Worm (Caenorhabditis elegans) whole organism, young adult: ENCODE measurements around the gene him-18.
"Not testable (repeated sequence)": the region's sequence is repeated elsewhere in the genome, so short reads cannot be mapped to it uniquely, and the experiment has no call there.

Experiments used
- F33H1.4 ChIP-seq: fragments of 200-800 bp; sonication (Bioruptor generic); IDR thresholded peaks from 2 replicates; pipeline ENCODE4 v1.3.6; 2022; ENCODE audit warnings: missing genetic modification reagents, missing genetic modification characterization, missing compliant biosample characterization
- F37B4.10 ChIP-seq: fragments of 200-800 bp; sonication (Bioruptor generic); IDR thresholded peaks from 2 replicates; pipeline ENCODE4 v1.3.6; 2022; ENCODE audit warnings: missing genetic modification characterization, missing compliant biosample characterization
- F39B2.1 ChIP-seq: fragments of 200-800 bp; sonication (Bioruptor generic); IDR thresholded peaks from 2 replicates; pipeline ENCODE4 v1.3.6; 2022; ENCODE audit warnings: missing genetic modification reagents, missing genetic modification characterization, missing compliant biosample characterization
- F55B11.4 ChIP-seq: sonication (generic microtip); optimal IDR thresholded peaks from 2 replicates; lab custom pipeline; 2016; ENCODE audit warnings: missing compliant biosample characterization, missing genetic modification characterization, borderline replicate concordance; ENCODE audit not compliant: insufficient read depth
- F57A8.1 ChIP-seq: fragments of 200-800 bp; sonication (Bioruptor generic); optimal IDR thresholded peaks from 2 replicates; lab custom pipeline; 2018; ENCODE audit warnings: mild to moderate bottlenecking, missing genetic modification characterization, moderate library complexity, missing compliant biosample characterization
- K12H6.12 ChIP-seq: fragments of 200-800 bp; sonication (Bioruptor generic); optimal IDR thresholded peaks from 2 replicates; lab custom pipeline; 2018; ENCODE audit warnings: mild to moderate bottlenecking, missing genetic modification characterization, missing compliant biosample characterization
- Y53F4B.3 ChIP-seq: fragments of 200-800 bp; sonication (Bioruptor generic); IDR thresholded peaks from 2 replicates; pipeline ENCODE4 v1.3.6; 2022; ENCODE audit warnings: missing genetic modification reagents, missing genetic modification characterization, missing compliant biosample characterization
- Y53G8AR.9 ChIP-seq: fragments of 200-800 bp; sonication (Bioruptor generic); conservative IDR thresholded peaks from 2 replicates; pipeline ENCODE4 v1.3.6; 2022; ENCODE audit warnings: missing genetic modification reagents, missing genetic modification characterization, missing compliant biosample characterization
- ZK185.1 ChIP-seq: sonication (generic microtip); optimal IDR thresholded peaks from 2 replicates; lab custom pipeline; 2016; ENCODE audit warnings: mild to moderate bottlenecking, missing genetic modification characterization, missing compliant biosample characterization; ENCODE audit not compliant: poor library complexity, severe bottlenecking
- akir-1 ChIP-seq: fragments of 200-800 bp; sonication (Bioruptor generic); optimal IDR thresholded peaks from 2 replicates; lab custom pipeline; 2018; ENCODE audit warnings: mild to moderate bottlenecking, missing genetic modification characterization, moderate library complexity, missing compliant biosample characterization
- aptf-2 ChIP-seq: fragments of 200-800 bp; sonication (Bioruptor generic); conservative IDR thresholded peaks from 2 replicates; pipeline ENCODE4 v1.3.6; 2022; ENCODE audit warnings: missing genetic modification reagents, missing genetic modification characterization, missing compliant biosample characterization
- aptf-3 ChIP-seq: fragments of 200-800 bp; sonication (Bioruptor generic); IDR thresholded peaks from 2 replicates; pipeline ENCODE4 v1.3.6; 2022; ENCODE audit warnings: missing genetic modification characterization, missing compliant biosample characterization
- atf-7 ChIP-seq: sonication (generic microtip); optimal IDR thresholded peaks from 2 replicates; lab custom pipeline; 2017; ENCODE audit warnings: mild to moderate bottlenecking, missing genetic modification characterization, missing compliant biosample characterization
- athp-1 ChIP-seq: sonication (generic microtip); optimal IDR thresholded peaks from 2 replicates; lab custom pipeline; 2017; ENCODE audit warnings: mild to moderate bottlenecking, missing genetic modification characterization, missing compliant biosample characterization
- attf-6 ChIP-seq: fragments of 200-800 bp; sonication (Bioruptor generic); IDR thresholded peaks from 2 replicates; pipeline ENCODE4 v1.3.6; 2022; ENCODE audit warnings: missing genetic modification reagents, missing genetic modification characterization, missing compliant biosample characterization
- cebp-1 ChIP-seq, 2 experiments: fragments of 200-800 bp in 1 of 2; sonication (Bioruptor generic) in 1 of 2; sonication (generic microtip) in 1 of 2; IDR thresholded peaks in 1 of 2; optimal IDR thresholded peaks in 1 of 2; 2 replicates each; pipeline versions ENCODE4 v1.3.6 to Lab custom; 2017 to 2022; ENCODE audit warnings: missing compliant biosample characterization in 2 of 2, missing genetic modification characterization in 2 of 2, mild to moderate bottlenecking in 1 of 2, missing genetic modification reagents in 1 of 2, moderate library complexity in 1 of 2
- ceh-27 ChIP-seq: fragments of 200-800 bp; sonication (Bioruptor generic); optimal IDR thresholded peaks from 2 replicates; lab custom pipeline; 2018; ENCODE audit warnings: mild to moderate bottlenecking, missing genetic modification characterization, moderate library complexity, missing compliant biosample characterization
- ceh-79 ChIP-seq: sonication (generic microtip); optimal IDR thresholded peaks from 2 replicates; lab custom pipeline; 2017; ENCODE audit warnings: mild to moderate bottlenecking, missing genetic modification characterization, missing compliant biosample characterization
- ceh-91 ChIP-seq: fragments of 200-800 bp; sonication (Bioruptor generic); IDR thresholded peaks from 2 replicates; pipeline ENCODE4 v1.3.6; 2022; ENCODE audit warnings: missing genetic modification reagents, missing genetic modification characterization, missing compliant biosample characterization
- dox-1 ChIP-seq: fragments of 200-800 bp; sonication (Bioruptor generic); IDR thresholded peaks from 2 replicates; pipeline ENCODE4 v1.3.6; 2022; ENCODE audit warnings: missing genetic modification reagents, missing genetic modification characterization, missing compliant biosample characterization
- dpff-1 ChIP-seq: sonication (generic microtip); optimal IDR thresholded peaks from 2 replicates; lab custom pipeline; 2017; ENCODE audit warnings: mild to moderate bottlenecking, missing genetic modification characterization, missing compliant biosample characterization
- egl-18 ChIP-seq: fragments of 200-800 bp; sonication (Bioruptor generic); IDR thresholded peaks from 2 replicates; pipeline ENCODE4 v1.3.6; 2022; ENCODE audit warnings: missing genetic modification reagents, missing genetic modification characterization, missing compliant biosample characterization
- ets-4 ChIP-seq: fragments of 200-800 bp; sonication (Bioruptor generic); optimal IDR thresholded peaks from 2 replicates; lab custom pipeline; 2018; ENCODE audit warnings: mild to moderate bottlenecking, missing genetic modification characterization, missing compliant biosample characterization
- hmg-1.2 ChIP-seq: fragments of 200-800 bp; sonication (Bioruptor generic); IDR thresholded peaks from 2 replicates; pipeline ENCODE4 v1.3.6; 2022; ENCODE audit warnings: missing genetic modification reagents, missing genetic modification characterization, missing compliant biosample characterization
- lir-1 ChIP-seq: fragments of 200-800 bp; sonication (Bioruptor generic); conservative IDR thresholded peaks from 2 replicates; pipeline ENCODE4 v1.3.6; 2022; ENCODE audit warnings: missing genetic modification reagents, missing genetic modification characterization, missing compliant biosample characterization
- madf-10 ChIP-seq: sonication (generic microtip); optimal IDR thresholded peaks from 2 replicates; lab custom pipeline; 2016; ENCODE audit warnings: mild to moderate bottlenecking, missing genetic modification characterization, missing compliant biosample characterization
- madf-3 ChIP-seq: fragments of 200-800 bp; sonication (Bioruptor generic); IDR thresholded peaks from 2 replicates; pipeline ENCODE4 v1.3.6; 2022; ENCODE audit warnings: missing genetic modification reagents, missing genetic modification characterization, missing compliant biosample characterization
- mel-28 ChIP-seq: sonication (generic microtip); optimal IDR thresholded peaks from 2 replicates; lab custom pipeline; 2016; ENCODE audit warnings: borderline replicate concordance, mild to moderate bottlenecking, missing genetic modification characterization, missing compliant biosample characterization
- nfyb-1 ChIP-seq: fragments of 200-800 bp; sonication (Bioruptor generic); IDR thresholded peaks from 2 replicates; pipeline ENCODE4 v1.3.6; 2022; ENCODE audit warnings: missing genetic modification reagents, missing genetic modification characterization, missing compliant biosample characterization
- nhr-179 ChIP-seq: sonication (generic microtip); optimal IDR thresholded peaks from 2 replicates; lab custom pipeline; 2016; ENCODE audit warnings: mild to moderate bottlenecking, missing genetic modification characterization, missing compliant biosample characterization
- nhr-80 ChIP-seq: sonication (generic microtip); optimal IDR thresholded peaks from 2 replicates; lab custom pipeline; 2016; ENCODE audit warnings: missing genetic modification characterization, missing compliant biosample characterization
- pha-4 ChIP-seq: fragments of 150-350 bp; sonication (generic microtip); optimal IDR thresholded peaks from 2 replicates; lab custom pipeline; 2014; ENCODE audit warnings: missing biosample characterization, missing genetic modification reagents, missing genetic modification characterization
- snpc-3.4 ChIP-seq: sonication (generic microtip); optimal IDR thresholded peaks from 2 replicates; lab custom pipeline; 2017; ENCODE audit warnings: missing genetic modification characterization, mild to moderate bottlenecking, missing compliant biosample characterization, antibody characterized with exemption, moderate library complexity, missing genotype, missing genetic modification reagents
- somi-1 ChIP-seq: fragments of 200-800 bp; sonication (Bioruptor generic); optimal IDR thresholded peaks from 2 replicates; lab custom pipeline; 2018; ENCODE audit warnings: mild to moderate bottlenecking, missing genetic modification characterization, missing compliant biosample characterization
- tbx-9 ChIP-seq: sonication (generic microtip); optimal IDR thresholded peaks from 2 replicates; lab custom pipeline; 2016; ENCODE audit warnings: borderline replicate concordance, missing genetic modification characterization, inconsistent platforms, missing compliant biosample characterization
- zfh-2 ChIP-seq: fragments of 200-800 bp; sonication (Bioruptor generic); conservative IDR thresholded peaks from 2 replicates; pipeline ENCODE4 v1.3.6; 2022; ENCODE audit warnings: missing genetic modification reagents, missing genetic modification characterization, missing compliant biosample characterization
- ztf-25 ChIP-seq: fragments of 200-800 bp; sonication (Bioruptor generic); IDR thresholded peaks from 2 replicates; pipeline ENCODE4 v1.3.6; 2022; ENCODE audit warnings: missing genetic modification reagents, missing genetic modification characterization, missing compliant biosample characterization
- ztf-28 ChIP-seq: fragments of 200-800 bp; sonication (Bioruptor generic); IDR thresholded peaks from 2 replicates; pipeline ENCODE4 v1.3.6; 2022; ENCODE audit warnings: missing genetic modification reagents, missing genetic modification characterization, missing compliant biosample characterization

Gene him-18

DNA sequence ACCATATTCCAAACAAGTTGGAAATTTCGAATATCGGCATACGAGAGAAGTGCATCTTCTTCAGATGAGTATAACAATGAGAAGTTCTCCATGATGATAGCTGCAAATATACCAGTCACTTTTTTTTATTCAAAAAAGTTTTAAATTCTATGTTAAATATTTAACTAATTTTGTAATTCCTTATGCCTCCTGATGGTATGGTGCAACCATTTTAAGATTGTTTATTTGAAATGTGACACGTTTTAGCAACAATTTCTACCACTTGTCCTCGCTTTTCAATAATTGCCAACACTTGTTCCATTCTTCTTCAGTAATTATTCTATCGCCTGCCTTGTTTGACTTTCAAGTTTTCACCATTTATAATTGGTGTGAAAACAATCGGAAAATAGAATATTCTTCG lies 30.9 kb upstream of the him-18 start, which contains the start of gene F17C8.6:
Gene F17C8.6, minus strand, starts transcription at position 101 of the 400 bp plus-strand sequence.
- TF ChIP-seq atf-7 (tag; lab: Kevin White, UChicago) (no peak), tbx-9 (tag; lab: Kevin White, UChicago) (no peak), madf-10 (tag; lab: Kevin White, UChicago) (no peak), hmg-1.2 (GFP tag; lab: Robert Waterston, UW) (no peak), dpff-1 (tag; lab: Kevin White, UChicago) (no peak), snpc-3.4 (no peak), ceh-91 (no peak), F55B11.4 (no peak)

DNA sequence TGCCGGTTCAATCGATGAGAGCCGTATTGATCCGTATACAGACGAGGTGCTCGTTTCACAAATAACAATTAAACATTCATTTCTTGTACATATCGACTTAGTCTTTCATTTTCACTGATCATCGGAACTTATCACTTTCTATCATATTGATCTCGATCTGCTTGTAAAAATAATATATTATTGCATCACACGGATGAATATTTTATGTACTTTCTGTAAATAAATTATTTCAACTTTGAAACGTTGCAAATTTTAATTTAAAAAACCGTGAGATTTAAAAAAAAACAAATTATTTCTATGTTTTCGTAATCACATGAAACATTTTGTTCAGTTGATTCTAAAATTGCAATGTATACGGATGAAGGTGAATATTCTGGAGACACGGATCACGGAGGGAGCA lies 27.6 kb upstream of the him-18 start, which contains the start of gene twk-6:
Gene twk-6, plus strand, starts transcription at position 301 of the 400 bp plus-strand sequence.
- not testable (repeated sequence) for TF ChIP-seq ztf-25 (GFP tag; lab: Robert Waterston, UW); Y53G8AR.9 (GFP tag; lab: Robert Waterston, UW); ZK185.1 (tag; lab: Kevin White, UChicago)

DNA sequence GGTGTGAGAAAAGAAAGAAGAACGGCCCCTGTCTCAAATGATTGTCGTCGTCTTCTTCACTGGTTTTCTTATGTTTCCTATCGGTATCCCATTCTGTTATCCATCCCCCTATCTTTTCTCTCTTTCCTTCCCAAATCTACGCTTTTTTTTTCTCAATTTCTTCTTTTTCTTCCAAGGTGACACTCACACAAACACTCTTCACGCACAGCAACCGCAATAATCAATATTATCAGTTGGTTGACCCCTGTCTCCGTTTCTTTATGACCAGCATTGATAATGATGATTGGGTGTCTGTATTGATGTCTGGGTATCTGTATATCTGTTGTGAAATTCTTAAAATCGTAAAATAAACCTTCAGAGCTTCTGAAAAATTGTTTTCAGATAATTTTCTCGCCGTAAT lies 25.8 kb upstream of the him-18 start:
- peak; percentile 32 for TF ChIP-seq nhr-80
- TF ChIP-seq cebp-1 (GFP tag; IDR thresholded peaks at IDR 0.05; lab: Robert Waterston, UW), result no peak
- TF ChIP-seq cebp-1 (tag; optimal IDR thresholded peaks at IDR 0.05; lab: Kevin White, UChicago), result peak; percentile 48
- TF ChIP-seq akir-1 (GFP tag; lab: Kevin White, UChicago), result no peak
- TF ChIP-seq dpff-1 (tag; lab: Kevin White, UChicago), result no peak
- TF ChIP-seq, all 124 proteins: peak for 2

DNA sequence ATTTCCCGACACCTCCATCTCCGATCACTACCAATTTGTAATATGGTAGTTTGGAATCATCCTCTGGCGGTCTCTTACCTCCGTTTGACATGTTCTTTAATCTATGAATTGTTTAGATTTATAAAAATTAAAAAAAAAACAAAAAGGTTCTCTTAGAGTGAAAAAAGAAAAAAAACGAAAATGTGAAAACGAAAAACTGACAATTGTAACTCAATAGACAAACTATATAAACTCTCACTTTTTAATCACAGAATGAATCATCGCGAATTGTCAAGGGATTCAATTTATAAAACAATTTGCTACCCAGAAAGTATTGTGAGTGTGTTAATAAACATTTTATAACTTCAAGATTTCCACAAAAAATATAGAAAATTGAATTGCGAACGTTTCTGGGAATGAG lies 25.0 kb upstream of the him-18 start, which contains the start of gene ras-2:
Gene ras-2, minus strand, starts transcription at position 101 of the 400 bp plus-strand sequence.
- TF ChIP-seq F55B11.4 (no peak), K12H6.12 (tag; lab: Kevin White, UChicago) (no peak), lir-1 (GFP tag; lab: Robert Waterston, UW) (no peak)

DNA sequence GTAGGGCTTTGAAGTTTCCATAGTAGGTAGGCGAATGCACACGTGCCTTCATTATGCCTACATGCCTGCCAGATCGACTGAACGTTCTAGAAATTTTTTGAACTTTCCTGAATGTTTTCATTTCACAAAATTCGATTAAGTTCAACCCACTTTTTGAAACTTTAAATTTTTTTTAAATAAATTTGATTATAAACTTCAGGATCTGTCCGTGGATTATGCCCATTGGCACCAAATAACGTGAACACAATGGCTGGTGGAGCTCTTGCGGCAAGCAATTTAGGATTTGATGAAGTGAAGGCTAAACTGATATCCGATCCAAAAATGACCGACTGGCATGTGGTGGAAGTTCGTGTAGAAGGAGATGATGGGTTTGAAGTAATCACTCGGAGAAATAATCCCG lies 20.5 kb upstream of the him-18 start, which contains the start of gene F17C8.7:
Gene F17C8.7, plus strand, starts transcription at position 301 of the 400 bp plus-strand sequence.
- TF ChIP-seq F39B2.1, result no peak
- TF ChIP-seq mel-28 (tag; lab: Kevin White, UChicago), result no peak
- TF ChIP-seq athp-1, result no peak
- no peak for TF ChIP-seq nfyb-1 (GFP tag; lab: Robert Waterston, UW)
- TF ChIP-seq pha-4 (tag; lab: Kevin White, UChicago), result no peak
- TF ChIP-seq ztf-28 (GFP tag; lab: Robert Waterston, UW), result no peak
- TF ChIP-seq F33H1.4, result no peak
- no peak for TF ChIP-seq tbx-9 (tag; lab: Kevin White, UChicago)
- no peak for TF ChIP-seq nhr-179 (tag; lab: Kevin White, UChicago)
- no peak for TF ChIP-seq ceh-79 (tag; lab: Kevin White, UChicago)

DNA sequence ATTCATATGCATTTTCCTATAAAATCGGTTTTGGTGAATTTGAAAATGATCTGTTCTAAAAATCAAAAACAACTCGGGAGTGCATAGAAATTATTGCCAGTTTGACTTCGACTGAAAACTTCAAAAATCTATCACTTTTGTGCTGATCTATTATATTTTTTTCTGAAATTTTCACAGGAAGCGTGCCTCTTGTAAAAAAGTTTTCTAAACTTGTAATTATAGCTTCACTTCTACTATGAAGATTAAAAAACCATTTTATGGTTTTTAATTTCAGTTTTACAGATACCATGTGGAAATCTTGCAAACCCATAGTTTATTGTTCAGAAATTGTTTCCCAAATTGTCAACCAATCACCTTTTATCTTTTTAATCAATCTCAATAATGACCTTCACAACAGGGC lies 19.1 kb upstream of the him-18 start, which contains the start of gene F17C8.9:
Gene F17C8.9, plus strand, starts transcription at position 301 of the 400 bp plus-strand sequence.
- TF ChIP-seq egl-18 (GFP tag; lab: Robert Waterston, UW), result no peak
- no peak for TF ChIP-seq F37B4.10 (GFP tag; lab: Robert Waterston, UW)
- TF ChIP-seq attf-6 (GFP tag; lab: Robert Waterston, UW), result no peak
- TF ChIP-seq dox-1 (GFP tag; lab: Robert Waterston, UW), result no peak
- TF ChIP-seq F57A8.1, result no peak
- TF ChIP-seq Y53F4B.3 (GFP tag; lab: Robert Waterston, UW), result no peak
- no peak for TF ChIP-seq madf-3
- TF ChIP-seq snpc-3.4, result no peak
- TF ChIP-seq ets-4 (GFP tag; lab: Kevin White, UChicago), result no peak
- TF ChIP-seq somi-1 (GFP tag; lab: Kevin White, UChicago), result no peak
- no peak for TF ChIP-seq aptf-3 (GFP tag; lab: Robert Waterston, UW)
- TF ChIP-seq aptf-2 (GFP tag; lab: Robert Waterston, UW), result no peak
- no peak for TF ChIP-seq F39B2.1
- no peak for TF ChIP-seq zfh-2
- no peak for TF ChIP-seq madf-10 (tag; lab: Kevin White, UChicago)
- TF ChIP-seq ceh-27 (GFP tag; lab: Kevin White, UChicago), result no peak
- TF ChIP-seq atf-7 (tag; lab: Kevin White, UChicago), result no peak
